Worm (Caenorhabditis elegans) whole organism, young adult: ENCODE results near the gene micu-1.
A peak's percentile ranks its signal among the peaks of the same experiment; 100 is the strongest.

ENCODE experiments used
- B0019.2 ChIP-seq: fragments of 200-800 bp; sonication (Bioruptor generic); conservative IDR thresholded peaks from 2 replicates; pipeline ENCODE4 v1.3.6; 2022; ENCODE audit warnings: missing genetic modification reagents, missing genetic modification characterization, missing compliant biosample characterization
- C06A6.2 ChIP-seq: fragments of 200-800 bp; sonication (Bioruptor generic); conservative IDR thresholded peaks from 2 replicates; pipeline ENCODE4 v1.3.6; 2022; ENCODE audit warnings: missing genetic modification characterization, missing compliant biosample characterization
- C17E4.6 ChIP-seq: fragments of 200-800 bp; sonication (Bioruptor generic); IDR thresholded peaks from 2 replicates; pipeline ENCODE4 v1.3.6; 2022; ENCODE audit warnings: missing genetic modification reagents, missing genetic modification characterization, missing compliant biosample characterization
- D2030.7 ChIP-seq: fragments of 200-800 bp; sonication (Bioruptor generic); IDR thresholded peaks from 2 replicates; pipeline ENCODE4 v1.3.6; 2022; ENCODE audit warnings: missing genetic modification reagents, missing genetic modification characterization, missing compliant biosample characterization
- F49E8.2 ChIP-seq: sonication (generic microtip); optimal IDR thresholded peaks from 3 replicates; lab custom pipeline; 2017; ENCODE audit warnings: missing genetic modification characterization, mild to moderate bottlenecking, missing compliant biosample characterization, antibody characterized with exemption, moderate library complexity; ENCODE audit not compliant: insufficient read depth
- F52B5.7 ChIP-seq: sonication (generic microtip); optimal IDR thresholded peaks from 2 replicates; lab custom pipeline; 2016; ENCODE audit warnings: mild to moderate bottlenecking, missing genetic modification characterization, missing compliant biosample characterization
- F55B11.4 ChIP-seq: sonication (generic microtip); optimal IDR thresholded peaks from 2 replicates; lab custom pipeline; 2016; ENCODE audit warnings: missing compliant biosample characterization, missing genetic modification characterization, borderline replicate concordance; ENCODE audit not compliant: insufficient read depth
- F57C9.4 ChIP-seq: sonication (generic microtip); optimal IDR thresholded peaks from 2 replicates; lab custom pipeline; 2017; ENCODE audit warnings: mild to moderate bottlenecking, missing genetic modification characterization, missing compliant biosample characterization
- K11D2.4 ChIP-seq: fragments of 200-800 bp; sonication (Bioruptor generic); IDR thresholded peaks from 2 replicates; pipeline ENCODE4 v1.3.6; 2022; ENCODE audit warnings: missing genetic modification reagents, missing genetic modification characterization, missing compliant biosample characterization
- K12H6.12 ChIP-seq: fragments of 200-800 bp; sonication (Bioruptor generic); optimal IDR thresholded peaks from 2 replicates; lab custom pipeline; 2018; ENCODE audit warnings: mild to moderate bottlenecking, missing genetic modification characterization, missing compliant biosample characterization
- T26A5.8 ChIP-seq: sonication (generic microtip); optimal IDR thresholded peaks from 2 replicates; lab custom pipeline; 2016; ENCODE audit warnings: missing genetic modification characterization, missing compliant biosample characterization
- Y56A3A.18 ChIP-seq: fragments of 200-800 bp; sonication (Bioruptor generic); IDR thresholded peaks from 2 replicates; pipeline ENCODE4 v1.3.6; 2022; ENCODE audit warnings: missing genetic modification reagents, missing genetic modification characterization, missing compliant biosample characterization
- Y67H2A.10 ChIP-seq: fragments of 200-800 bp; sonication (Bioruptor generic); conservative IDR thresholded peaks from 2 replicates; pipeline ENCODE4 v1.3.6; 2022; ENCODE audit warnings: missing genetic modification reagents, missing genetic modification characterization, missing compliant biosample characterization
- ZK185.1 ChIP-seq: sonication (generic microtip); optimal IDR thresholded peaks from 2 replicates; lab custom pipeline; 2016; ENCODE audit warnings: mild to moderate bottlenecking, missing genetic modification characterization, missing compliant biosample characterization; ENCODE audit not compliant: poor library complexity, severe bottlenecking
- aptf-3 ChIP-seq: fragments of 200-800 bp; sonication (Bioruptor generic); IDR thresholded peaks from 2 replicates; pipeline ENCODE4 v1.3.6; 2022; ENCODE audit warnings: missing genetic modification characterization, missing compliant biosample characterization
- athp-1 ChIP-seq: sonication (generic microtip); optimal IDR thresholded peaks from 2 replicates; lab custom pipeline; 2017; ENCODE audit warnings: mild to moderate bottlenecking, missing genetic modification characterization, missing compliant biosample characterization
- bed-1 ChIP-seq: fragments of 200-800 bp; sonication (Bioruptor generic); IDR thresholded peaks from 2 replicates; pipeline ENCODE4 v1.3.6; 2022; ENCODE audit warnings: missing genetic modification reagents, missing genetic modification characterization, missing compliant biosample characterization
- ccch-3 ChIP-seq: fragments of 200-800 bp; sonication (Bioruptor generic); optimal IDR thresholded peaks from 2 replicates; lab custom pipeline; 2018; ENCODE audit warnings: mild to moderate bottlenecking, missing genetic modification characterization, missing compliant biosample characterization
- dox-1 ChIP-seq: fragments of 200-800 bp; sonication (Bioruptor generic); IDR thresholded peaks from 2 replicates; pipeline ENCODE4 v1.3.6; 2022; ENCODE audit warnings: missing genetic modification reagents, missing genetic modification characterization, missing compliant biosample characterization
- efl-1 ChIP-seq: fragments of 150-350 bp; optimal IDR thresholded peaks from 2 replicates; lab custom pipeline; 2014; ENCODE audit warnings: missing biosample characterization, missing genetic modification reagents, missing genetic modification characterization
- egrh-3 ChIP-seq: fragments of 200-800 bp; sonication (Bioruptor generic); IDR thresholded peaks from 2 replicates; pipeline ENCODE4 v1.3.6; 2022; ENCODE audit warnings: missing genetic modification reagents, missing genetic modification characterization, missing compliant biosample characterization
- hmg-20 ChIP-seq: fragments of 200-800 bp; sonication (Bioruptor generic); IDR thresholded peaks from 2 replicates; pipeline ENCODE4 v1.3.6; 2022; ENCODE audit warnings: missing genetic modification reagents, missing genetic modification characterization, missing compliant biosample characterization
- lag-1 ChIP-seq: fragments of 200-800 bp; sonication (Bioruptor generic); IDR thresholded peaks from 2 replicates; pipeline ENCODE4 v1.3.6; 2022; ENCODE audit warnings: missing genetic modification reagents, missing genetic modification characterization, missing compliant biosample characterization
- let-607 ChIP-seq, 2 experiments: fragments of 200-800 bp in 1 of 2; sonication (Bioruptor generic) in 1 of 2; sonication (generic microtip) in 1 of 2; optimal IDR thresholded peaks; 2 replicates each; lab custom pipeline; 2016 to 2018; ENCODE audit warnings: mild to moderate bottlenecking in 2 of 2, missing compliant biosample characterization in 2 of 2, missing genetic modification characterization in 2 of 2, moderate library complexity in 2 of 2, missing genotype in 1 of 2
- lin-40 ChIP-seq: sonication (generic microtip); optimal IDR thresholded peaks from 2 replicates; lab custom pipeline; 2016; ENCODE audit warnings: missing genetic modification characterization, mild to moderate bottlenecking, missing compliant biosample characterization, missing genotype, missing genetic modification reagents
- lin-54 ChIP-seq: fragments of 200-800 bp; sonication (Bioruptor generic); optimal IDR thresholded peaks from 2 replicates; lab custom pipeline; 2018; ENCODE audit warnings: mild to moderate bottlenecking, missing genetic modification characterization, missing compliant biosample characterization
- lir-1 ChIP-seq: fragments of 200-800 bp; sonication (Bioruptor generic); conservative IDR thresholded peaks from 2 replicates; pipeline ENCODE4 v1.3.6; 2022; ENCODE audit warnings: missing genetic modification reagents, missing genetic modification characterization, missing compliant biosample characterization
- lsy-27 ChIP-seq: sonication (generic microtip); optimal IDR thresholded peaks from 2 replicates; lab custom pipeline; 2017; ENCODE audit warnings: missing genetic modification characterization, mild to moderate bottlenecking, missing compliant biosample characterization, antibody characterized with exemption, missing genotype, borderline replicate concordance; ENCODE audit not compliant: insufficient read depth
- madf-10 ChIP-seq: sonication (generic microtip); optimal IDR thresholded peaks from 2 replicates; lab custom pipeline; 2016; ENCODE audit warnings: mild to moderate bottlenecking, missing genetic modification characterization, missing compliant biosample characterization
- mcd-1 ChIP-seq: fragments of 200-800 bp; sonication (Bioruptor generic); IDR thresholded peaks from 2 replicates; pipeline ENCODE4 v1.3.6; 2022; ENCODE audit warnings: missing genetic modification reagents, missing genetic modification characterization, missing compliant biosample characterization
- mel-28 ChIP-seq: sonication (generic microtip); optimal IDR thresholded peaks from 2 replicates; lab custom pipeline; 2016; ENCODE audit warnings: borderline replicate concordance, mild to moderate bottlenecking, missing genetic modification characterization, missing compliant biosample characterization
- mes-4 ChIP-seq: sonication (generic microtip); optimal IDR thresholded peaks from 2 replicates; lab custom pipeline; 2016; ENCODE audit warnings: missing genotype, missing genetic modification characterization, missing compliant biosample characterization
- mxl-1 ChIP-seq: sonication (generic microtip); optimal IDR thresholded peaks from 2 replicates; lab custom pipeline; 2016; ENCODE audit warnings: missing genetic modification characterization, missing compliant biosample characterization
- nfya-2 ChIP-seq: fragments of 200-800 bp; sonication (Bioruptor generic); IDR thresholded peaks from 2 replicates; pipeline ENCODE4 v1.3.6; 2022; ENCODE audit warnings: missing genetic modification reagents, missing genetic modification characterization, missing compliant biosample characterization
- nhr-120 ChIP-seq: fragments of 200-800 bp; sonication (Bioruptor generic); IDR thresholded peaks from 2 replicates; pipeline ENCODE4 v1.3.6; 2022; ENCODE audit warnings: missing genetic modification characterization, missing compliant biosample characterization
- nhr-179 ChIP-seq: sonication (generic microtip); optimal IDR thresholded peaks from 2 replicates; lab custom pipeline; 2016; ENCODE audit warnings: mild to moderate bottlenecking, missing genetic modification characterization, missing compliant biosample characterization
- nhr-80 ChIP-seq: sonication (generic microtip); optimal IDR thresholded peaks from 2 replicates; lab custom pipeline; 2016; ENCODE audit warnings: missing genetic modification characterization, missing compliant biosample characterization
- pha-4 ChIP-seq: fragments of 150-350 bp; sonication (generic microtip); optimal IDR thresholded peaks from 2 replicates; lab custom pipeline; 2014; ENCODE audit warnings: missing biosample characterization, missing genetic modification reagents, missing genetic modification characterization
- rcor-1 ChIP-seq: fragments of 200-800 bp; sonication (Bioruptor generic); IDR thresholded peaks from 2 replicates; pipeline ENCODE4 v1.3.6; 2022; ENCODE audit warnings: missing genetic modification reagents, missing genetic modification characterization, missing compliant biosample characterization
- sdz-38 ChIP-seq: sonication (generic microtip); optimal IDR thresholded peaks from 2 replicates; lab custom pipeline; 2016; ENCODE audit warnings: missing genotype, missing genetic modification characterization, missing compliant biosample characterization
- snpc-1.3 ChIP-seq: sonication (generic microtip); optimal IDR thresholded peaks from 2 replicates; lab custom pipeline; 2017; ENCODE audit warnings: missing genetic modification characterization, mild to moderate bottlenecking, missing compliant biosample characterization, antibody characterized with exemption, moderate library complexity, missing genotype, missing genetic modification reagents; ENCODE audit not compliant: insufficient read depth
- sptf-2 ChIP-seq: fragments of 200-800 bp; sonication (Bioruptor generic); optimal IDR thresholded peaks from 2 replicates; lab custom pipeline; 2018; ENCODE audit warnings: mild to moderate bottlenecking, missing genetic modification characterization, missing compliant biosample characterization
- tbx-9 ChIP-seq: sonication (generic microtip); optimal IDR thresholded peaks from 2 replicates; lab custom pipeline; 2016; ENCODE audit warnings: borderline replicate concordance, missing genetic modification characterization, inconsistent platforms, missing compliant biosample characterization
- xnd-1 ChIP-seq: sonication (generic microtip); optimal IDR thresholded peaks from 2 replicates; lab custom pipeline; 2016; ENCODE audit warnings: missing genotype, missing genetic modification reagents, missing genetic modification characterization, missing compliant biosample characterization
- zfh-2 ChIP-seq: fragments of 200-800 bp; sonication (Bioruptor generic); conservative IDR thresholded peaks from 2 replicates; pipeline ENCODE4 v1.3.6; 2022; ENCODE audit warnings: missing genetic modification reagents, missing genetic modification characterization, missing compliant biosample characterization
- zim-3 ChIP-seq: sonication (generic microtip); optimal IDR thresholded peaks from 2 replicates; lab custom pipeline; 2017; ENCODE audit warnings: mild to moderate bottlenecking, missing genetic modification characterization, moderate library complexity, missing compliant biosample characterization
- ztf-18 ChIP-seq: sonication (generic microtip); optimal IDR thresholded peaks from 2 replicates; lab custom pipeline; 2016; ENCODE audit warnings: missing genotype, mild to moderate bottlenecking, missing genetic modification characterization, missing compliant biosample characterization
- ztf-25 ChIP-seq: fragments of 200-800 bp; sonication (Bioruptor generic); IDR thresholded peaks from 2 replicates; pipeline ENCODE4 v1.3.6; 2022; ENCODE audit warnings: missing genetic modification reagents, missing genetic modification characterization, missing compliant biosample characterization

micu-1 gene

DNA sequence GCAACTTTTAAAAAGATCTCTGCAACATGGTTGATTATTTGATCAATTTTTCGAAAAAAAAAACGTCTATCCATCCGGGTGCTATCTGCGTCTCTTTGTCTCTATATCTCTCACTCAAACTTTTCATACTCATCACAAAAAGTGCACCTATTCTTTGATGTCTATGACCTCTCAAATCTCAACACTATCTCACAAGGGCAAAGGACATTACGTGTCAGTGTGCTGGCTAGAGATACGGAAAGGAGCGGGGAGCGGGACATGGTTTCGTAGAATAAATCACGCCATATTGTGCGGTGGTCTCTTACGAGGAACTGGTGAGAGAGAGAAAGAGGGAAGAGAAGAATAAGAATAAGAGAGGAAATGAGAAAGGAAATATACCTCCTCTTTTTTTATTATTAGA, 24.7 kb downstream of the micu-1 start (continued):
- TF ChIP-seq ztf-18 (tag; lab: Kevin White, UChicago) (peak; percentile 15), mxl-1 (no peak), F55B11.4 (no peak), C06A6.2 (GFP tag; lab: Robert Waterston, UW) (peak; percentile 54), aptf-3 (no peak), sptf-2 (no peak), mcd-1 (peak; percentile 57; the same call in 1 of the 2 replicates), ztf-25 (GFP tag; lab: Robert Waterston, UW) (no peak), B0019.2 (no peak), rcor-1 (GFP tag; lab: Robert Waterston, UW) (no peak), madf-10 (peak; percentile 58), tbx-9 (tag; lab: Kevin White, UChicago) (no peak), C17E4.6 (GFP tag; lab: Robert Waterston, UW) (no peak), lin-40 (tag; lab: Kevin White, UChicago) (peak; percentile 81), Y67H2A.10 (GFP tag; lab: Robert Waterston, UW) (no peak), bed-1 (no peak), let-607 (tag; optimal IDR thresholded peaks at IDR 0.05; lab: Kevin White, UChicago) (peak; percentile 28 to 68), efl-1 (GFP tag; lab: Kevin White, UChicago) (no peak), egrh-3 (GFP tag; lab: Robert Waterston, UW) (no peak), mes-4 (no peak), T26A5.8 (tag; lab: Kevin White, UChicago) (no peak), D2030.7 (GFP tag; lab: Robert Waterston, UW) (no peak), sdz-38 (tag; lab: Kevin White, UChicago) (no peak), snpc-1.3 (tag; lab: Kevin White, UChicago) (no peak), nhr-179 (tag; lab: Kevin White, UChicago) (no peak), ccch-3 (GFP tag; lab: Kevin White, UChicago) (no peak), lir-1 (GFP tag; lab: Robert Waterston, UW) (no peak), zim-3 (tag; lab: Kevin White, UChicago) (no peak), F49E8.2 (tag; lab: Kevin White, UChicago) (no peak), pha-4 (no peak), lag-1 (GFP tag; lab: Robert Waterston, UW) (no peak), hmg-20 (GFP tag; lab: Robert Waterston, UW) (no peak), zfh-2 (GFP tag; lab: Robert Waterston, UW) (peak; percentile 36; the same call in 1 of the 2 replicates), K12H6.12 (no peak), K11D2.4 (GFP tag; lab: Robert Waterston, UW) (0 out of 2 replicates have a peak, but pooled peaks have one; percentile 53), lsy-27 (tag; lab: Kevin White, UChicago) (no peak), Y56A3A.18 (GFP tag; lab: Robert Waterston, UW) (peak; percentile 52; the same call in 1 of the 2 replicates), ZK185.1 (tag; lab: Kevin White, UChicago) (peak; percentile 29), nfya-2 (GFP tag; lab: Robert Waterston, UW) (no peak), nhr-120 (GFP tag; lab: Robert Waterston, UW) (no peak), dox-1 (peak; percentile 50; the same call in 1 of the 2 replicates), F52B5.7 (no peak), F57C9.4 (no peak), nhr-80 (tag; lab: Kevin White, UChicago) (peak; percentile 92), mel-28 (tag; lab: Kevin White, UChicago) (no peak), xnd-1 (tag; lab: Kevin White, UChicago) (no peak), athp-1 (tag; lab: Kevin White, UChicago) (no peak), lin-54 (peak; percentile 43)
